Worm (Caenorhabditis elegans) whole organism, L1 larva: ENCODE data around the gene C28D4.4.
A peak's percentile ranks its signal among the peaks of the same experiment; 100 is the strongest.

ENCODE experiments used
- C04F5.9 ChIP-seq: sonication (generic microtip); optimal IDR thresholded peaks from 2 replicates; lab custom pipeline; 2016; ENCODE audit warnings: missing genetic modification characterization, missing compliant biosample characterization
- C16A3.4 ChIP-seq: fragments of 150-350 bp; optimal IDR thresholded peaks from 2 replicates; lab custom pipeline; 2014; ENCODE audit warnings: missing biosample characterization, missing genetic modification characterization
- aha-1 ChIP-seq: fragments of 150-350 bp; optimal IDR thresholded peaks from 2 replicates; lab custom pipeline; 2014; ENCODE audit warnings: missing biosample characterization, missing genetic modification characterization
- alr-1 ChIP-seq: fragments of 200-800 bp; sonication (Bioruptor generic); optimal IDR thresholded peaks from 2 replicates; lab custom pipeline; 2018; ENCODE audit warnings: borderline replicate concordance, mild to moderate bottlenecking, missing genetic modification characterization, missing compliant biosample characterization
- aly-2 ChIP-seq: fragments of 150-350 bp; optimal IDR thresholded peaks from 2 replicates; lab custom pipeline; 2014; ENCODE audit warnings: missing biosample characterization, missing genetic modification characterization
- blmp-1 ChIP-seq: fragments of 150-350 bp; optimal IDR thresholded peaks from 2 replicates; lab custom pipeline; 2014; ENCODE audit warnings: missing biosample characterization, missing genetic modification characterization
- ceh-63 ChIP-seq: fragments of 200-800 bp; sonication (Bioruptor generic); optimal IDR thresholded peaks from 2 replicates; lab custom pipeline; 2018; ENCODE audit warnings: mild to moderate bottlenecking, missing genetic modification characterization, missing compliant biosample characterization
- ceh-8 ChIP-seq: fragments of 200-800 bp; sonication (Bioruptor generic); optimal IDR thresholded peaks from 2 replicates; lab custom pipeline; 2018; ENCODE audit warnings: mild to moderate bottlenecking, missing genetic modification characterization, moderate library complexity, missing compliant biosample characterization
- ceh-90 ChIP-seq: sonication (generic microtip); optimal IDR thresholded peaks from 2 replicates; lab custom pipeline; 2016; ENCODE audit warnings: missing genetic modification characterization, missing compliant biosample characterization
- ces-1 ChIP-seq: fragments of 150-350 bp; optimal IDR thresholded peaks from 2 replicates; lab custom pipeline; 2014; ENCODE audit warnings: missing biosample characterization, missing genetic modification reagents, missing genetic modification characterization
- dsc-1 ChIP-seq: sonication (generic microtip); optimal IDR thresholded peaks from 2 replicates; lab custom pipeline; 2016; ENCODE audit warnings: mild to moderate bottlenecking, missing genetic modification characterization, missing compliant biosample characterization
- efl-1 ChIP-seq, 4 experiments: fragments of 150-350 bp; optimal IDR thresholded peaks in 3 of 4; peaks in 1 of 4; 1 replicate in 1 of 4; 2 replicates in 3 of 4; lab custom pipeline; 2014; ENCODE audit warnings: missing biosample characterization in 2 of 4, missing genetic modification characterization in 2 of 4, missing genetic modification reagents in 2 of 4
- efl-3 ChIP-seq: fragments of 200-800 bp; sonication (Bioruptor generic); optimal IDR thresholded peaks from 2 replicates; lab custom pipeline; 2018; ENCODE audit warnings: mild to moderate bottlenecking, missing genetic modification characterization, missing compliant biosample characterization
- elt-2 ChIP-seq: sonication (generic microtip); optimal IDR thresholded peaks from 2 replicates; lab custom pipeline; 2016; ENCODE audit warnings: missing genetic modification characterization, mild to moderate bottlenecking, inconsistent platforms, missing compliant biosample characterization, missing genetic modification reagents
- grh-1 ChIP-seq: fragments of 200-800 bp; sonication (Bioruptor generic); IDR thresholded peaks from 2 replicates; pipeline ENCODE4 v1.3.6; 2022; ENCODE audit warnings: missing genetic modification reagents, missing genetic modification characterization, missing compliant biosample characterization
- hlh-4 ChIP-seq: sonication (generic microtip); optimal IDR thresholded peaks from 2 replicates; lab custom pipeline; 2016; ENCODE audit warnings: mild to moderate bottlenecking, missing genetic modification characterization, missing compliant biosample characterization
- isw-1 ChIP-seq: fragments of 200-800 bp; sonication (Bioruptor generic); IDR thresholded peaks from 2 replicates; pipeline ENCODE4 v1.3.6; 2022; ENCODE audit warnings: missing genetic modification characterization, missing compliant biosample characterization
- jun-1 ChIP-seq: fragments of 150-350 bp; optimal IDR thresholded peaks from 2 replicates; lab custom pipeline; 2014; ENCODE audit warnings: missing biosample characterization, missing genetic modification reagents, missing genetic modification characterization
- lin-13 ChIP-seq: fragments of 150-350 bp; optimal IDR thresholded peaks from 2 replicates; lab custom pipeline; 2014; ENCODE audit warnings: missing biosample characterization, missing genetic modification reagents, missing genetic modification characterization
- lin-14 ChIP-seq: fragments of 200-800 bp; sonication (Bioruptor generic); optimal IDR thresholded peaks from 2 replicates; lab custom pipeline; 2018; ENCODE audit warnings: mild to moderate bottlenecking, missing genetic modification characterization, moderate library complexity, missing compliant biosample characterization
- lin-35 ChIP-seq, 2 experiments: fragments of 150-350 bp; optimal IDR thresholded peaks; 2 replicates each; lab custom pipeline; 2014; ENCODE audit warnings: missing biosample characterization in 2 of 2, missing genetic modification characterization in 2 of 2, missing genetic modification reagents in 2 of 2
- lsy-2 ChIP-seq, 2 experiments: fragments of 150-350 bp; optimal IDR thresholded peaks; 2 replicates each; lab custom pipeline; 2014; ENCODE audit warnings: missing biosample characterization in 2 of 2, missing genetic modification characterization in 2 of 2
- mab-9 ChIP-seq: fragments of 200-800 bp; sonication (Bioruptor generic); IDR thresholded peaks from 2 replicates; pipeline ENCODE4 v1.3.6; 2022; ENCODE audit warnings: missing genetic modification reagents, missing genetic modification characterization, missing compliant biosample characterization
- mdl-1 ChIP-seq, 2 experiments: fragments of 150-350 bp; optimal IDR thresholded peaks; 2 replicates each; lab custom pipeline; 2014 to 2017; ENCODE audit warnings: missing biosample characterization in 2 of 2, missing genetic modification characterization in 2 of 2, inconsistent platforms in 1 of 2
- mef-2 ChIP-seq: fragments of 150-350 bp; optimal IDR thresholded peaks from 2 replicates; lab custom pipeline; 2014; ENCODE audit warnings: missing biosample characterization, missing genetic modification characterization
- mep-1 ChIP-seq: fragments of 150-350 bp; optimal IDR thresholded peaks from 2 replicates; lab custom pipeline; 2014; ENCODE audit warnings: missing biosample characterization, missing genetic modification characterization
- nhr-20 ChIP-seq: sonication (generic microtip); optimal IDR thresholded peaks from 2 replicates; lab custom pipeline; 2016; ENCODE audit warnings: mild to moderate bottlenecking, missing genetic modification characterization, missing compliant biosample characterization
- nhr-237 ChIP-seq: fragments of 150-350 bp; optimal IDR thresholded peaks from 2 replicates; lab custom pipeline; 2014; ENCODE audit warnings: missing biosample characterization, missing genetic modification characterization
- nhr-28 ChIP-seq: fragments of 150-350 bp; optimal IDR thresholded peaks from 2 replicates; lab custom pipeline; 2014; ENCODE audit warnings: missing biosample characterization, missing genetic modification characterization
- nhr-76 ChIP-seq: sonication (generic microtip); optimal IDR thresholded peaks from 2 replicates; lab custom pipeline; 2017; ENCODE audit warnings: missing biosample characterization, missing genetic modification characterization
- nhr-84 ChIP-seq: sonication (generic microtip); optimal IDR thresholded peaks from 2 replicates; lab custom pipeline; 2017; ENCODE audit warnings: missing biosample characterization, missing genetic modification characterization
- nhr-85 ChIP-seq: sonication (generic microtip); peaks from one replicate; lab custom pipeline; 2016; ENCODE audit warnings: missing genetic modification characterization, inconsistent platforms, missing compliant biosample characterization
- nhr-90 ChIP-seq: sonication (generic microtip); optimal IDR thresholded peaks from 2 replicates; lab custom pipeline; 2016; ENCODE audit warnings: mild to moderate bottlenecking, missing genetic modification characterization, missing compliant biosample characterization; ENCODE audit not compliant: poor library complexity
- pag-3 ChIP-seq: sonication (generic microtip); optimal IDR thresholded peaks from 2 replicates; lab custom pipeline; 2017; ENCODE audit warnings: missing genetic modification characterization, mild to moderate bottlenecking, missing compliant biosample characterization, antibody characterized with exemption, borderline replicate concordance; ENCODE audit not compliant: insufficient read depth
- rnt-1 ChIP-seq: sonication (generic microtip); optimal IDR thresholded peaks from 2 replicates; lab custom pipeline; 2016; ENCODE audit warnings: mild to moderate bottlenecking, missing genetic modification characterization, moderate library complexity, missing compliant biosample characterization
- snpc-4 ChIP-seq: fragments of 150-350 bp; optimal IDR thresholded peaks from 2 replicates; lab custom pipeline; 2014; ENCODE audit warnings: missing biosample characterization, missing genetic modification characterization
- sox-4 ChIP-seq: sonication (generic microtip); optimal IDR thresholded peaks from 2 replicates; lab custom pipeline; 2016; ENCODE audit warnings: missing genetic modification characterization, missing compliant biosample characterization
- sup-37 ChIP-seq: fragments of 200-800 bp; sonication (Bioruptor generic); optimal IDR thresholded peaks from 2 replicates; lab custom pipeline; 2018; ENCODE audit warnings: mild to moderate bottlenecking, missing genetic modification characterization, missing compliant biosample characterization
- swsn-7 ChIP-seq: sonication (generic microtip); optimal IDR thresholded peaks from 2 replicates; lab custom pipeline; 2016; ENCODE audit warnings: missing genetic modification characterization, missing compliant biosample characterization
- tlp-1 ChIP-seq: fragments of 150-350 bp; optimal IDR thresholded peaks from 2 replicates; lab custom pipeline; 2014; ENCODE audit warnings: missing biosample characterization, missing genetic modification characterization
- unc-62 ChIP-seq: fragments of 150-350 bp; optimal IDR thresholded peaks from 2 replicates; lab custom pipeline; 2014; ENCODE audit warnings: missing biosample characterization, missing genetic modification reagents, missing genetic modification characterization
- vab-15 ChIP-seq: sonication (generic microtip); optimal IDR thresholded peaks from 2 replicates; lab custom pipeline; 2017; ENCODE audit warnings: missing genotype, mild to moderate bottlenecking, missing genetic modification characterization, missing compliant biosample characterization
- zip-4 ChIP-seq: fragments of 200-800 bp; sonication (Bioruptor generic); optimal IDR thresholded peaks from 2 replicates; lab custom pipeline; 2018; ENCODE audit warnings: mild to moderate bottlenecking, missing genetic modification characterization, moderate library complexity, missing compliant biosample characterization

C28D4.4 gene

ce11 chrIV:9716490-9716889, 28.3 kb downstream of the C28D4.4 start (continued):
- TF ChIP-seq nhr-20 (tag; lab: Kevin White, UChicago) (peak; percentile 41), mep-1 (tag; lab: Kevin White, UChicago) (peak; percentile 30), ceh-90 (tag; lab: Kevin White, UChicago) (no peak), sox-4 (tag; lab: Kevin White, UChicago) (no peak), mab-9 (GFP tag; lab: Robert Waterston, UW) (no peak), mef-2 (tag; lab: Kevin White, UChicago) (no peak), zip-4 (no peak), alr-1 (tag; lab: Kevin White, UChicago) (no peak), lin-35 (GFP tag; optimal IDR thresholded peaks at IDR 0.05; lab: Kevin White, UChicago) (peak in 1 of 2 experiments; percentile 50), nhr-90 (tag; lab: Kevin White, UChicago) (no peak), nhr-28 (tag; lab: Kevin White, UChicago) (no peak), tlp-1 (no peak), lin-14 (GFP tag; lab: Kevin White, UChicago) (peak; percentile 64), dsc-1 (no peak), ceh-63 (GFP tag; lab: Kevin White, UChicago) (no peak), efl-1 (optimal IDR thresholded peaks at IDR 0.05; lab: Kevin White, UChicago) (no peak), efl-1 (GFP tag; optimal IDR thresholded peaks at IDR 0.05 in 1 of 2; lab: Kevin White, UChicago) (peak in 1 of 2 experiments; percentile 6), C16A3.4 (tag; lab: Kevin White, UChicago) (peak; percentile 14), C04F5.9 (tag; lab: Kevin White, UChicago) (no peak), isw-1 (GFP tag; lab: Robert Waterston, UW) (no peak), hlh-4 (no peak), snpc-4 (no peak), elt-2 (tag; lab: Kevin White, UChicago) (peak; percentile 56), sup-37 (no peak)

ce11 chrIV:9714264-9714663, 30.5 kb downstream of the C28D4.4 start:
- TF ChIP-seq C16A3.4 (tag; lab: Kevin White, UChicago) (no peak), efl-1 (optimal IDR thresholded peaks at IDR 0.05; lab: Kevin White, UChicago) (no peak), efl-1 (GFP tag; optimal IDR thresholded peaks at IDR 0.05 in 1 of 2; lab: Kevin White, UChicago) (peak in 1 of 2 experiments; percentile 48), nhr-76 (tag; lab: Kevin White, UChicago) (no peak), pag-3 (tag; lab: Kevin White, UChicago) (no peak)

ce11 chrIV:9712782-9713181, 32.0 kb downstream of the C28D4.4 start, which contains the start of gene K01H12.4:
TSS of gene K01H12.4 (plus strand) at chrIV:9713082.
- TF ChIP-seq unc-62 (GFP tag; lab: Kevin White, UChicago), result no peak
- no peak for TF ChIP-seq efl-3 (GFP tag; lab: Kevin White, UChicago)
- TF ChIP-seq rnt-1 (tag; lab: Kevin White, UChicago), result no peak
- TF ChIP-seq aly-2, result no peak
- TF ChIP-seq aha-1, result no peak

ce11 chrIV:9709887-9710286, 34.9 kb downstream of the C28D4.4 start, which contains the start of gene nhr-38:
TSS of gene nhr-38 (plus strand) at chrIV:9710187.
- peak; percentile 0 for TF ChIP-seq dsc-1
- TF ChIP-seq nhr-237, result no peak

- TF ChIP-seq rnt-1 (tag; lab: Kevin White, UChicago), result no peak
- no peak for TF ChIP-seq grh-1 (GFP tag; lab: Robert Waterston, UW)
- no peak for TF ChIP-seq ces-1 (GFP tag; lab: Kevin White, UChicago)
- no peak for TF ChIP-seq mdl-1 (tag; optimal IDR thresholded peaks at IDR 0.05; lab: Kevin White, UChicago)
- TF ChIP-seq nhr-84, result no peak
- TF ChIP-seq lin-13 (GFP tag; lab: Kevin White, UChicago), result no peak
- TF ChIP-seq jun-1, result no peak
- TF ChIP-seq vab-15, result no peak
- no peak for TF ChIP-seq swsn-7 (tag; lab: Kevin White, UChicago)
- no peak for TF ChIP-seq lsy-2 (tag; optimal IDR thresholded peaks at IDR 0.05; lab: Kevin White, UChicago)
- TF ChIP-seq ceh-8 (GFP tag; lab: Kevin White, UChicago), result no peak
- no peak for TF ChIP-seq blmp-1
- no peak for TF ChIP-seq nhr-85
Measured at ce11 chrIV:9709205-9709604, 35.6 kb downstream of the C28D4.4 start, which contains the start of gene ant-1.3. TSS of gene ant-1.3 (minus strand) at chrIV:9709305.
